Worm (Caenorhabditis elegans) whole organism, L4 larva: Measurements from ENCODE around the gene immp-1.

Source experiments
- F10B5.3 ChIP-seq: sonication (generic microtip); optimal IDR thresholded peaks from 2 replicates; lab custom pipeline; 2016; ENCODE audit warnings: mild to moderate bottlenecking, missing genetic modification characterization, missing compliant biosample characterization
- F26F4.8 ChIP-seq: fragments of 200-800 bp; sonication (Bioruptor generic); conservative IDR thresholded peaks from 2 replicates; pipeline ENCODE4 v1.3.6; 2022; ENCODE audit warnings: missing genetic modification characterization, missing compliant biosample characterization
- F49E8.2 ChIP-seq: sonication (generic microtip); optimal IDR thresholded peaks from 2 replicates; lab custom pipeline; 2016; ENCODE audit warnings: missing compliant biosample characterization, mild to moderate bottlenecking, missing genetic modification characterization, borderline replicate concordance
- R02D3.7 ChIP-seq: fragments of 150-350 bp; sonication (generic microtip); optimal IDR thresholded peaks from 3 replicates; lab custom pipeline; 2014; ENCODE audit warnings: missing biosample characterization, missing genetic modification characterization
- Y48G9A.11 ChIP-seq: fragments of 200-800 bp; sonication (Bioruptor generic); IDR thresholded peaks from 2 replicates; pipeline ENCODE4 v1.3.6; 2022; ENCODE audit warnings: missing genetic modification reagents, missing genetic modification characterization, missing compliant biosample characterization
- Y5F2A.4 ChIP-seq: fragments of 200-800 bp; sonication (Bioruptor generic); optimal IDR thresholded peaks from 2 replicates; lab custom pipeline; 2018; ENCODE audit warnings: mild to moderate bottlenecking, missing genetic modification characterization, missing compliant biosample characterization
- Y75B8A.6 ChIP-seq: fragments of 200-800 bp; sonication (Bioruptor generic); IDR thresholded peaks from 2 replicates; pipeline ENCODE4 v1.3.6; 2022; ENCODE audit warnings: missing genetic modification reagents, missing genetic modification characterization, missing compliant biosample characterization
- aha-1 ChIP-seq: fragments of 150-350 bp; peaks from one replicate; lab custom pipeline; 2014; ENCODE audit warnings: missing biosample characterization, missing genetic modification characterization
- arid-1 ChIP-seq: fragments of 200-800 bp; sonication (Bioruptor generic); conservative IDR thresholded peaks from 2 replicates; pipeline ENCODE4 v1.3.6; 2022; ENCODE audit warnings: missing genetic modification reagents, missing genetic modification characterization, missing compliant biosample characterization
- ceh-28 ChIP-seq: fragments of 150-350 bp; optimal IDR thresholded peaks from 2 replicates; lab custom pipeline; 2014; ENCODE audit warnings: missing biosample characterization, missing genetic modification reagents, missing genetic modification characterization
- cey-2 ChIP-seq: sonication (generic microtip); optimal IDR thresholded peaks from 3 replicates; lab custom pipeline; 2017; ENCODE audit warnings: missing genetic modification characterization, mild to moderate bottlenecking, missing compliant biosample characterization, antibody characterized with exemption, borderline replicate concordance; ENCODE audit not compliant: insufficient read depth
- daf-16 ChIP-seq, 3 experiments: sonication (generic microtip); optimal IDR thresholded peaks; 2 replicates each; lab custom pipeline; 2016 to 2017; ENCODE audit warnings: missing genetic modification characterization in 3 of 3, missing genetic modification reagents in 3 of 3, mild to moderate bottlenecking in 2 of 3, missing compliant biosample characterization in 2 of 3, missing biosample characterization in 1 of 3, moderate library complexity in 1 of 3
- daf-19 ChIP-seq: fragments of 200-800 bp; sonication (Bioruptor generic); conservative IDR thresholded peaks from 2 replicates; pipeline ENCODE4 v1.3.6; 2022; ENCODE audit warnings: missing genetic modification characterization, missing compliant biosample characterization
- daf-8 ChIP-seq: fragments of 200-800 bp; sonication (Bioruptor generic); IDR thresholded peaks from 2 replicates; pipeline ENCODE4 v1.3.6; 2022; ENCODE audit warnings: missing genetic modification characterization, missing compliant biosample characterization
- dmd-8 ChIP-seq: fragments of 200-800 bp; sonication (Bioruptor generic); IDR thresholded peaks from 2 replicates; pipeline ENCODE4 v1.3.6; 2022; ENCODE audit warnings: missing genetic modification characterization, missing compliant biosample characterization
- dpl-1 ChIP-seq: fragments of 150-350 bp; optimal IDR thresholded peaks from 2 replicates; lab custom pipeline; 2014; ENCODE audit warnings: missing biosample characterization, missing genetic modification reagents, missing genetic modification characterization
- egl-27 ChIP-seq: sonication (generic microtip); optimal IDR thresholded peaks from 3 replicates; lab custom pipeline; 2017; ENCODE audit warnings: missing biosample characterization, missing genetic modification reagents, missing genetic modification characterization
- egl-43 ChIP-seq: fragments of 200-800 bp; sonication (Bioruptor generic); IDR thresholded peaks from 2 replicates; pipeline ENCODE4 v1.3.6; 2022; ENCODE audit warnings: missing genetic modification reagents, missing genetic modification characterization, missing compliant biosample characterization
- fos-1 ChIP-seq: fragments of 150-350 bp; optimal IDR thresholded peaks from 2 replicates; lab custom pipeline; 2014; ENCODE audit warnings: missing biosample characterization, missing genetic modification characterization
- hif-1 ChIP-seq, 2 experiments: sonication (generic microtip); optimal IDR thresholded peaks; 2 replicates each; lab custom pipeline; 2016 to 2017; ENCODE audit warnings: missing compliant biosample characterization in 2 of 2, missing genetic modification characterization in 2 of 2, missing genetic modification reagents in 2 of 2, missing genotype in 2 of 2, mild to moderate bottlenecking in 1 of 2
- hlh-30 ChIP-seq: sonication (generic microtip); optimal IDR thresholded peaks from 2 replicates; lab custom pipeline; 2017; ENCODE audit warnings: antibody characterized with exemption, mild to moderate bottlenecking, missing genetic modification characterization, missing compliant biosample characterization; ENCODE audit not compliant: insufficient read depth
- lim-7 ChIP-seq: fragments of 200-800 bp; sonication (Bioruptor generic); IDR thresholded peaks from 2 replicates; pipeline ENCODE4 v1.3.6; 2022; ENCODE audit warnings: missing genetic modification characterization, missing compliant biosample characterization
- lin-1 ChIP-seq: fragments of 200-800 bp; sonication (Bioruptor generic); IDR thresholded peaks from 2 replicates; pipeline ENCODE4 v1.3.6; 2022; ENCODE audit warnings: missing genetic modification reagents, missing genetic modification characterization, missing compliant biosample characterization
- lin-13 ChIP-seq: fragments of 150-350 bp; optimal IDR thresholded peaks from 2 replicates; lab custom pipeline; 2014; ENCODE audit warnings: missing biosample characterization, missing genetic modification reagents, missing genetic modification characterization
- lin-29 ChIP-seq: fragments of 200-800 bp; sonication (Bioruptor generic); IDR thresholded peaks from 2 replicates; pipeline ENCODE4 v1.3.6; 2022; ENCODE audit warnings: missing genetic modification reagents, missing genetic modification characterization, missing compliant biosample characterization
- lin-38 ChIP-seq: fragments of 200-800 bp; sonication (Bioruptor generic); IDR thresholded peaks from 2 replicates; pipeline ENCODE4 v1.3.6; 2022; ENCODE audit warnings: missing genetic modification reagents, missing genetic modification characterization, missing compliant biosample characterization
- lir-3 ChIP-seq: sonication (generic microtip); optimal IDR thresholded peaks from 2 replicates; lab custom pipeline; 2016; ENCODE audit warnings: mild to moderate bottlenecking, missing genetic modification characterization, missing compliant biosample characterization
- lsy-2 ChIP-seq, 2 experiments: fragments of 150-350 bp in 1 of 2; sonication (generic microtip) in 1 of 2; optimal IDR thresholded peaks; 2 replicates each; lab custom pipeline; 2014 to 2017; ENCODE audit warnings: missing biosample characterization in 2 of 2, missing genetic modification characterization in 2 of 2
- madf-5 ChIP-seq, 2 experiments: fragments of 200-800 bp; sonication (Bioruptor generic); IDR thresholded peaks; 2 replicates each; pipeline ENCODE4 v1.3.6; 2022; ENCODE audit warnings: missing compliant biosample characterization in 2 of 2, missing genetic modification characterization in 2 of 2
- madf-9 ChIP-seq: fragments of 200-800 bp; sonication (Bioruptor generic); conservative IDR thresholded peaks from 2 replicates; pipeline ENCODE4 v1.3.6; 2022; ENCODE audit warnings: missing genetic modification reagents, missing genetic modification characterization, missing compliant biosample characterization
- mdl-1 ChIP-seq, 2 experiments: fragments of 150-350 bp in 1 of 2; sonication (generic microtip) in 1 of 2; optimal IDR thresholded peaks; 2 replicates each; lab custom pipeline; 2014 to 2017; ENCODE audit warnings: missing biosample characterization in 2 of 2, missing genetic modification characterization in 2 of 2
- nhr-10 ChIP-seq: fragments of 150-350 bp; optimal IDR thresholded peaks from 2 replicates; lab custom pipeline; 2014; ENCODE audit warnings: missing biosample characterization, missing genetic modification characterization
- nhr-102 ChIP-seq: sonication (generic microtip); optimal IDR thresholded peaks from 2 replicates; lab custom pipeline; 2016; ENCODE audit warnings: mild to moderate bottlenecking, missing genetic modification characterization, moderate library complexity, missing compliant biosample characterization
- nhr-25 ChIP-seq: sonication (generic microtip); optimal IDR thresholded peaks from 2 replicates; lab custom pipeline; 2017; ENCODE audit warnings: missing genetic modification characterization, mild to moderate bottlenecking, missing compliant biosample characterization, antibody characterized with exemption, moderate library complexity, borderline replicate concordance; ENCODE audit not compliant: insufficient read depth
- nhr-6 ChIP-seq: fragments of 150-350 bp; optimal IDR thresholded peaks from 2 replicates; lab custom pipeline; 2014; ENCODE audit warnings: missing biosample characterization, missing genetic modification characterization
- nhr-77 ChIP-seq: fragments of 150-350 bp; optimal IDR thresholded peaks from 2 replicates; lab custom pipeline; 2014; ENCODE audit warnings: missing biosample characterization, missing genetic modification characterization
- pha-4 ChIP-seq, 2 experiments: fragments of 150-350 bp in 1 of 2; fragments of 200-800 bp in 1 of 2; sonication (Bioruptor generic) in 1 of 2; IDR thresholded peaks in 1 of 2; optimal IDR thresholded peaks in 1 of 2; 2 replicates each; pipeline versions ENCODE4 v1.3.6 to Lab custom; 2014 to 2022; ENCODE audit warnings: missing genetic modification characterization in 2 of 2, missing genetic modification reagents in 2 of 2, missing biosample characterization in 1 of 2, missing compliant biosample characterization in 1 of 2
- rbr-2 ChIP-seq: sonication (generic microtip); optimal IDR thresholded peaks from 2 replicates; lab custom pipeline; 2016; ENCODE audit warnings: missing genotype, missing genetic modification characterization, missing compliant biosample characterization
- saeg-2 ChIP-seq: fragments of 200-800 bp; sonication (Bioruptor generic); IDR thresholded peaks from 2 replicates; pipeline ENCODE4 v1.3.6; 2022; ENCODE audit warnings: missing genetic modification reagents, missing genetic modification characterization, missing compliant biosample characterization
- sdz-12 ChIP-seq: fragments of 200-800 bp; sonication (Bioruptor generic); optimal IDR thresholded peaks from 2 replicates; lab custom pipeline; 2018; ENCODE audit warnings: mild to moderate bottlenecking, missing genetic modification characterization, missing compliant biosample characterization
- spr-1 ChIP-seq: sonication (generic microtip); optimal IDR thresholded peaks from 2 replicates; lab custom pipeline; 2016; ENCODE audit warnings: mild to moderate bottlenecking, missing genetic modification characterization, missing compliant biosample characterization
- spr-3 ChIP-seq: fragments of 200-800 bp; sonication (Bioruptor generic); optimal IDR thresholded peaks from 2 replicates; lab custom pipeline; 2018; ENCODE audit warnings: mild to moderate bottlenecking, missing genetic modification characterization, missing compliant biosample characterization
- unc-62 ChIP-seq, 3 experiments: fragments of 150-350 bp in 1 of 3; sonication (generic microtip); optimal IDR thresholded peaks in 2 of 3; peaks in 1 of 3; 1 replicate in 1 of 3; 2 replicates in 2 of 3; lab custom pipeline; 2014 to 2017; ENCODE audit warnings: missing biosample characterization in 3 of 3, missing genetic modification characterization in 3 of 3, missing genetic modification reagents in 3 of 3, missing genotype in 1 of 3
- zfp-3 ChIP-seq: fragments of 200-800 bp; sonication (Bioruptor generic); conservative IDR thresholded peaks from 2 replicates; pipeline ENCODE4 v1.3.6; 2022; ENCODE audit warnings: missing genetic modification reagents, missing genetic modification characterization, missing compliant biosample characterization

immp-1 gene

ce11 chrIII:11738482-11738881, 36.3 kb upstream of the immp-1 start (continued):
- TF ChIP-seq F26F4.8 (no peak), lin-13 (GFP tag; lab: Kevin White, UChicago) (no peak), egl-43 (GFP tag; lab: Robert Waterston, UW) (no peak), F49E8.2 (tag; lab: Kevin White, UChicago) (no peak), Y5F2A.4 (GFP tag; lab: Kevin White, UChicago) (no peak), daf-8 (GFP tag; lab: Robert Waterston, UW) (no peak), Y48G9A.11 (no peak), ceh-28 (no peak), dmd-8 (GFP tag; lab: Robert Waterston, UW) (no peak), egl-27 (tag; lab: Kevin White, UChicago) (no peak), F10B5.3 (tag; lab: Kevin White, UChicago) (no peak), hlh-30 (peak; percentile 87), nhr-10 (tag; lab: Kevin White, UChicago) (no peak), lim-7 (GFP tag; lab: Robert Waterston, UW) (no peak), lsy-2 (tag; optimal IDR thresholded peaks at IDR 0.05; lab: Kevin White, UChicago) (peak in 1 of 2 experiments; percentile 52), lir-3 (no peak), spr-1 (tag; lab: Kevin White, UChicago) (no peak), nhr-77 (tag; lab: Kevin White, UChicago) (no peak), lin-38 (GFP tag; lab: Robert Waterston, UW) (no peak), daf-16 (GFP tag; optimal IDR thresholded peaks at IDR 0.05; lab: Kevin White, UChicago) (no peak), daf-16 (tag; optimal IDR thresholded peaks at IDR 0.05; lab: Kevin White, UChicago) (no peak), lin-1 (GFP tag; lab: Robert Waterston, UW) (no peak), arid-1 (GFP tag; lab: Robert Waterston, UW) (no peak)

ce11 chrIII:11740868-11741267, 33.9 kb upstream of the immp-1 start:
- peak; percentile 46 for TF ChIP-seq aha-1 (tag; lab: Kevin White, UChicago)
- TF ChIP-seq F26F4.8 = no peak
- TF ChIP-seq saeg-2 (GFP tag; lab: Robert Waterston, UW) = no peak
- no peak for TF ChIP-seq pha-4 (GFP tag; IDR thresholded peaks at IDR 0.05; lab: Robert Waterston, UW)
- TF ChIP-seq pha-4 (tag; optimal IDR thresholded peaks at IDR 0.05; lab: Kevin White, UChicago) = peak; percentile 71
- TF ChIP-seq dpl-1 (GFP tag; lab: Kevin White, UChicago) = peak; percentile 3

ce11 chrIII:11742191-11742590, 32.6 kb upstream of the immp-1 start:
- TF ChIP-seq fos-1 (tag; lab: Kevin White, UChicago) (no peak), lin-29 (GFP tag; lab: Robert Waterston, UW) (no peak), nhr-25 (tag; lab: Kevin White, UChicago) (no peak), hif-1 (tag; optimal IDR thresholded peaks at IDR 0.05; lab: Kevin White, UChicago) (no peak), sdz-12 (GFP tag; lab: Kevin White, UChicago) (no peak), nhr-10 (tag; lab: Kevin White, UChicago) (no peak), aha-1 (tag; lab: Kevin White, UChicago) (no peak), unc-62 (GFP tag; optimal IDR thresholded peaks at IDR 0.05 in 1 of 2; lab: Kevin White, UChicago) (no peak), unc-62 (tag; optimal IDR thresholded peaks at IDR 0.05; lab: Kevin White, UChicago) (no peak), saeg-2 (GFP tag; lab: Robert Waterston, UW) (no peak)

ce11 chrIII:11746718-11747117, 28.0 kb upstream of the immp-1 start, which contains the start of gene mrt-2:
TSS of gene mrt-2 (plus strand) at chrIII:11746766.
- peak; percentile 48 for TF ChIP-seq rbr-2 (tag; lab: Kevin White, UChicago)
- TF ChIP-seq nhr-6 (tag; lab: Kevin White, UChicago) = peak; percentile 70
- no peak for TF ChIP-seq mdl-1 (tag; optimal IDR thresholded peaks at IDR 0.05; lab: Kevin White, UChicago)
- no peak for TF ChIP-seq cey-2 (tag; lab: Kevin White, UChicago)
- TF ChIP-seq aha-1 (tag; lab: Kevin White, UChicago) = no peak
- TF ChIP-seq zfp-3 = no peak
- TF ChIP-seq Y75B8A.6 (GFP tag; lab: Robert Waterston, UW) = no peak
- peak; percentile 70 for TF ChIP-seq lin-38 (GFP tag; lab: Robert Waterston, UW)
- no peak for TF ChIP-seq F49E8.2 (tag; lab: Kevin White, UChicago)
- peak; percentile 49 for TF ChIP-seq nhr-102 (tag; lab: Kevin White, UChicago)
- no peak for TF ChIP-seq madf-9 (GFP tag; lab: Robert Waterston, UW)
- no peak for TF ChIP-seq R02D3.7
- TF ChIP-seq daf-19 (GFP tag; lab: Robert Waterston, UW) = no peak
- no peak for TF ChIP-seq madf-5 (GFP tag; IDR thresholded peaks at IDR 0.05; lab: Robert Waterston, UW)
- TF ChIP-seq spr-3 (GFP tag; lab: Kevin White, UChicago) = no peak
